Worm (Caenorhabditis elegans) whole organism, young adult: Measurements from ENCODE around the gene tbb-1.
A peak's percentile ranks its signal among the peaks of the same experiment; 100 is the strongest.

Source experiments
- B0336.3 ChIP-seq: fragments of 200-800 bp; sonication (Bioruptor generic); IDR thresholded peaks from 2 replicates; pipeline ENCODE4 v1.3.6; 2022; ENCODE audit warnings: missing genetic modification characterization, missing compliant biosample characterization
- C06A6.2 ChIP-seq: fragments of 200-800 bp; sonication (Bioruptor generic); conservative IDR thresholded peaks from 2 replicates; pipeline ENCODE4 v1.3.6; 2022; ENCODE audit warnings: missing genetic modification characterization, missing compliant biosample characterization
- D2030.7 ChIP-seq: fragments of 200-800 bp; sonication (Bioruptor generic); IDR thresholded peaks from 2 replicates; pipeline ENCODE4 v1.3.6; 2022; ENCODE audit warnings: missing genetic modification reagents, missing genetic modification characterization, missing compliant biosample characterization
- F10E7.11 ChIP-seq: sonication (generic microtip); optimal IDR thresholded peaks from 2 replicates; lab custom pipeline; 2017; ENCODE audit warnings: mild to moderate bottlenecking, missing genetic modification characterization, moderate library complexity, missing compliant biosample characterization
- F37B4.10 ChIP-seq: fragments of 200-800 bp; sonication (Bioruptor generic); IDR thresholded peaks from 2 replicates; pipeline ENCODE4 v1.3.6; 2022; ENCODE audit warnings: missing genetic modification characterization, missing compliant biosample characterization
- F39B2.1 ChIP-seq: fragments of 200-800 bp; sonication (Bioruptor generic); IDR thresholded peaks from 2 replicates; pipeline ENCODE4 v1.3.6; 2022; ENCODE audit warnings: missing genetic modification reagents, missing genetic modification characterization, missing compliant biosample characterization
- K11D2.4 ChIP-seq: fragments of 200-800 bp; sonication (Bioruptor generic); IDR thresholded peaks from 2 replicates; pipeline ENCODE4 v1.3.6; 2022; ENCODE audit warnings: missing genetic modification reagents, missing genetic modification characterization, missing compliant biosample characterization
- T26A5.8 ChIP-seq: sonication (generic microtip); optimal IDR thresholded peaks from 2 replicates; lab custom pipeline; 2016; ENCODE audit warnings: missing genetic modification characterization, missing compliant biosample characterization
- Y56A3A.18 ChIP-seq: fragments of 200-800 bp; sonication (Bioruptor generic); IDR thresholded peaks from 2 replicates; pipeline ENCODE4 v1.3.6; 2022; ENCODE audit warnings: missing genetic modification reagents, missing genetic modification characterization, missing compliant biosample characterization
- Y79H2A.3 ChIP-seq: fragments of 200-800 bp; sonication (Bioruptor generic); conservative IDR thresholded peaks from 2 replicates; pipeline ENCODE4 v1.3.6; 2022; ENCODE audit warnings: missing genetic modification reagents, missing genetic modification characterization, missing compliant biosample characterization
- ZK185.1 ChIP-seq: sonication (generic microtip); optimal IDR thresholded peaks from 2 replicates; lab custom pipeline; 2016; ENCODE audit warnings: mild to moderate bottlenecking, missing genetic modification characterization, missing compliant biosample characterization; ENCODE audit not compliant: poor library complexity, severe bottlenecking
- ama-1 ChIP-seq, 3 experiments: fragments of 150-350 bp in 1 of 3; sonication (generic microtip) in 2 of 3; optimal IDR thresholded peaks; 2 replicates each; lab custom pipeline; 2014 to 2018; ENCODE audit warnings: missing biosample characterization in 2 of 3, missing genetic modification characterization in 2 of 3, missing genetic modification reagents in 2 of 3
- atf-7 ChIP-seq: sonication (generic microtip); optimal IDR thresholded peaks from 2 replicates; lab custom pipeline; 2017; ENCODE audit warnings: mild to moderate bottlenecking, missing genetic modification characterization, missing compliant biosample characterization
- bed-1 ChIP-seq: fragments of 200-800 bp; sonication (Bioruptor generic); IDR thresholded peaks from 2 replicates; pipeline ENCODE4 v1.3.6; 2022; ENCODE audit warnings: missing genetic modification reagents, missing genetic modification characterization, missing compliant biosample characterization
- cebp-1 ChIP-seq, 2 experiments: fragments of 200-800 bp in 1 of 2; sonication (Bioruptor generic) in 1 of 2; sonication (generic microtip) in 1 of 2; IDR thresholded peaks in 1 of 2; optimal IDR thresholded peaks in 1 of 2; 2 replicates each; pipeline versions ENCODE4 v1.3.6 to Lab custom; 2017 to 2022; ENCODE audit warnings: missing compliant biosample characterization in 2 of 2, missing genetic modification characterization in 2 of 2, mild to moderate bottlenecking in 1 of 2, missing genetic modification reagents in 1 of 2, moderate library complexity in 1 of 2
- ceh-40 ChIP-seq: fragments of 200-800 bp; sonication (Bioruptor generic); IDR thresholded peaks from 2 replicates; pipeline ENCODE4 v1.3.6; 2022; ENCODE audit warnings: missing genetic modification characterization, missing compliant biosample characterization
- chd-7 ChIP-seq: sonication (generic microtip); optimal IDR thresholded peaks from 2 replicates; lab custom pipeline; 2016; ENCODE audit warnings: mild to moderate bottlenecking, missing genetic modification characterization, moderate library complexity, missing compliant biosample characterization
- die-1 ChIP-seq: sonication (generic microtip); optimal IDR thresholded peaks from 2 replicates; lab custom pipeline; 2016; ENCODE audit warnings: missing genotype, mild to moderate bottlenecking, missing genetic modification characterization, missing compliant biosample characterization
- dox-1 ChIP-seq: fragments of 200-800 bp; sonication (Bioruptor generic); IDR thresholded peaks from 2 replicates; pipeline ENCODE4 v1.3.6; 2022; ENCODE audit warnings: missing genetic modification reagents, missing genetic modification characterization, missing compliant biosample characterization
- egl-18 ChIP-seq: fragments of 200-800 bp; sonication (Bioruptor generic); IDR thresholded peaks from 2 replicates; pipeline ENCODE4 v1.3.6; 2022; ENCODE audit warnings: missing genetic modification reagents, missing genetic modification characterization, missing compliant biosample characterization
- hmg-20 ChIP-seq: fragments of 200-800 bp; sonication (Bioruptor generic); IDR thresholded peaks from 2 replicates; pipeline ENCODE4 v1.3.6; 2022; ENCODE audit warnings: missing genetic modification reagents, missing genetic modification characterization, missing compliant biosample characterization
- lin-26 ChIP-seq: fragments of 200-800 bp; sonication (Bioruptor generic); IDR thresholded peaks from 2 replicates; pipeline ENCODE4 v1.3.6; 2022; ENCODE audit warnings: missing genetic modification reagents, missing genetic modification characterization, missing compliant biosample characterization
- lin-40 ChIP-seq: sonication (generic microtip); optimal IDR thresholded peaks from 2 replicates; lab custom pipeline; 2016; ENCODE audit warnings: missing genetic modification characterization, mild to moderate bottlenecking, missing compliant biosample characterization, missing genotype, missing genetic modification reagents
- madf-10 ChIP-seq: sonication (generic microtip); optimal IDR thresholded peaks from 2 replicates; lab custom pipeline; 2016; ENCODE audit warnings: mild to moderate bottlenecking, missing genetic modification characterization, missing compliant biosample characterization
- mcd-1 ChIP-seq: fragments of 200-800 bp; sonication (Bioruptor generic); IDR thresholded peaks from 2 replicates; pipeline ENCODE4 v1.3.6; 2022; ENCODE audit warnings: missing genetic modification reagents, missing genetic modification characterization, missing compliant biosample characterization
- mxl-1 ChIP-seq: sonication (generic microtip); optimal IDR thresholded peaks from 2 replicates; lab custom pipeline; 2016; ENCODE audit warnings: missing genetic modification characterization, missing compliant biosample characterization
- nfyb-1 ChIP-seq: fragments of 200-800 bp; sonication (Bioruptor generic); IDR thresholded peaks from 2 replicates; pipeline ENCODE4 v1.3.6; 2022; ENCODE audit warnings: missing genetic modification reagents, missing genetic modification characterization, missing compliant biosample characterization
- rcor-1 ChIP-seq: fragments of 200-800 bp; sonication (Bioruptor generic); IDR thresholded peaks from 2 replicates; pipeline ENCODE4 v1.3.6; 2022; ENCODE audit warnings: missing genetic modification reagents, missing genetic modification characterization, missing compliant biosample characterization
- sdz-38 ChIP-seq: sonication (generic microtip); optimal IDR thresholded peaks from 2 replicates; lab custom pipeline; 2016; ENCODE audit warnings: missing genotype, missing genetic modification characterization, missing compliant biosample characterization
- snpc-4 ChIP-seq, 5 experiments: fragments of 150-350 bp in 1 of 5; sonication (generic microtip) in 4 of 5; optimal IDR thresholded peaks; 2 replicates each; lab custom pipeline; 2014 to 2018; ENCODE audit warnings: missing genetic modification characterization in 5 of 5, missing biosample characterization in 3 of 5, antibody characterized with exemption in 2 of 5, mild to moderate bottlenecking in 2 of 5, missing compliant biosample characterization in 2 of 5, missing genotype in 2 of 5, moderate library complexity in 2 of 5, missing genetic modification reagents in 1 of 5
- somi-1 ChIP-seq: fragments of 200-800 bp; sonication (Bioruptor generic); optimal IDR thresholded peaks from 2 replicates; lab custom pipeline; 2018; ENCODE audit warnings: mild to moderate bottlenecking, missing genetic modification characterization, missing compliant biosample characterization
- tbx-9 ChIP-seq: sonication (generic microtip); optimal IDR thresholded peaks from 2 replicates; lab custom pipeline; 2016; ENCODE audit warnings: borderline replicate concordance, missing genetic modification characterization, inconsistent platforms, missing compliant biosample characterization
- tlf-1 ChIP-seq: fragments of 200-800 bp; sonication (Bioruptor generic); optimal IDR thresholded peaks from 2 replicates; lab custom pipeline; 2018; ENCODE audit warnings: mild to moderate bottlenecking, missing genetic modification characterization, missing compliant biosample characterization
- zfh-2 ChIP-seq: fragments of 200-800 bp; sonication (Bioruptor generic); conservative IDR thresholded peaks from 2 replicates; pipeline ENCODE4 v1.3.6; 2022; ENCODE audit warnings: missing genetic modification reagents, missing genetic modification characterization, missing compliant biosample characterization
- zim-3 ChIP-seq: sonication (generic microtip); optimal IDR thresholded peaks from 2 replicates; lab custom pipeline; 2017; ENCODE audit warnings: mild to moderate bottlenecking, missing genetic modification characterization, moderate library complexity, missing compliant biosample characterization
- ztf-18 ChIP-seq: sonication (generic microtip); optimal IDR thresholded peaks from 2 replicates; lab custom pipeline; 2016; ENCODE audit warnings: missing genotype, mild to moderate bottlenecking, missing genetic modification characterization, missing compliant biosample characterization
- ztf-26 ChIP-seq: sonication (generic microtip); optimal IDR thresholded peaks from 2 replicates; lab custom pipeline; 2017; ENCODE audit warnings: missing genetic modification characterization, missing compliant biosample characterization

The tbb-1 gene

ce11 chrIII:10717479-10717878 is 24.8 kb downstream of the tbb-1 start (continued):
- TF ChIP-seq nfyb-1, result peak; percentile 80
- no peak for TF ChIP-seq tbx-9 (tag; lab: Kevin White, UChicago)
- TF ChIP-seq somi-1 (GFP tag; lab: Kevin White, UChicago), result peak; percentile 89
- 0 out of 2 replicates have a peak, but pooled peaks have one; percentile 37 for TF ChIP-seq ceh-40 (GFP tag; lab: Robert Waterston, UW)
- no peak for TF ChIP-seq Y79H2A.3 (GFP tag; lab: Robert Waterston, UW)
- peak; percentile 3 for TF ChIP-seq ztf-18 (tag; lab: Kevin White, UChicago)
- peak; percentile 69 for TF ChIP-seq ZK185.1 (tag; lab: Kevin White, UChicago)
- peak; percentile 53; the same call in 1 of the 2 replicates for TF ChIP-seq C06A6.2 (GFP tag; lab: Robert Waterston, UW)
- no peak for TF ChIP-seq sdz-38 (tag; lab: Kevin White, UChicago)
- peak; percentile 65 for TF ChIP-seq ztf-26 (tag; lab: Kevin White, UChicago)
- TF ChIP-seq mxl-1 (tag; lab: Kevin White, UChicago), result no peak
- peak; percentile 57; the same call in 1 of the 2 replicates for TF ChIP-seq dox-1 (GFP tag; lab: Robert Waterston, UW)
- TF ChIP-seq lin-40 (tag; lab: Kevin White, UChicago), result peak; percentile 83
- TF ChIP-seq madf-10 (tag; lab: Kevin White, UChicago), result peak; percentile 41
- peak; percentile 60 for TF ChIP-seq chd-7
- TF ChIP-seq F10E7.11 (tag; lab: Kevin White, UChicago), result no peak
- no peak for TF ChIP-seq D2030.7 (GFP tag; lab: Robert Waterston, UW)
- peak; percentile 24 for TF ChIP-seq tlf-1 (GFP tag; lab: Kevin White, UChicago)
- TF ChIP-seq F37B4.10 (GFP tag; lab: Robert Waterston, UW), result 0 out of 2 replicates have a peak, but pooled peaks have one; percentile 52
- TF ChIP-seq Y56A3A.18 (GFP tag; lab: Robert Waterston, UW), result no peak
- peak; percentile 71 for TF ChIP-seq K11D2.4
- peak; percentile 40; the same call in 1 of the 2 replicates for TF ChIP-seq lin-26 (GFP tag; lab: Robert Waterston, UW)
- peak; percentile 96 for TF ChIP-seq atf-7 (tag; lab: Kevin White, UChicago)
- peak; percentile 45 for TF ChIP-seq die-1 (tag; lab: Kevin White, UChicago)
- no peak for TF ChIP-seq F39B2.1
- TF ChIP-seq B0336.3 (GFP tag; lab: Robert Waterston, UW), result no peak
- no peak; the same call in 1 of the 2 replicates for TF ChIP-seq rcor-1 (GFP tag; lab: Robert Waterston, UW)
- TF ChIP-seq zfh-2 (GFP tag; lab: Robert Waterston, UW), result no peak
- no peak for TF ChIP-seq snpc-4 (GFP tag; optimal IDR thresholded peaks at IDR 0.05; lab: Kevin White, UChicago)
- peak in 2 of 4 experiments; percentile 4 to 19 for TF ChIP-seq snpc-4 (tag; optimal IDR thresholded peaks at IDR 0.05; lab: Kevin White, UChicago)
- no peak for TF ChIP-seq bed-1 (GFP tag; lab: Robert Waterston, UW)
- peak; percentile 75 for TF ChIP-seq ama-1 (optimal IDR thresholded peaks at IDR 0.05; lab: Kevin White, UChicago)
- TF ChIP-seq ama-1 (GFP tag; optimal IDR thresholded peaks at IDR 0.05; lab: Kevin White, UChicago), result no peak
- no peak for TF ChIP-seq hmg-20
- TF ChIP-seq T26A5.8 (tag; lab: Kevin White, UChicago), result no peak
- peak; percentile 6; the same call in 1 of the 2 replicates for TF ChIP-seq mcd-1

ce11 chrIII:10716091-10716490 is 26.1 kb downstream of the tbb-1 start, which contains the start of gene W09D10.4:
Gene W09D10.4, minus strand, starts transcription at chrIII:10716191.
- TF ChIP-seq zim-3 (tag; lab: Kevin White, UChicago) (no peak), cebp-1 (GFP tag; IDR thresholded peaks at IDR 0.05; lab: Robert Waterston, UW) (no peak), cebp-1 (tag; optimal IDR thresholded peaks at IDR 0.05; lab: Kevin White, UChicago) (peak; percentile 4), egl-18 (no peak)
